Worm (Caenorhabditis elegans) whole organism, mixed stage, embryonic: ENCODE results near the gene C31G12.1.

Experiments
- M03D4.4 ChIP-seq: sonication (generic microtip); optimal IDR thresholded peaks from 2 replicates; lab custom pipeline; 2017; ENCODE audit warnings: mild to moderate bottlenecking, missing genetic modification characterization, missing compliant biosample characterization
- bed-3 ChIP-seq: fragments of 200-800 bp; sonication (Bioruptor generic); optimal IDR thresholded peaks from 3 replicates; lab custom pipeline; 2018; ENCODE audit warnings: mild to moderate bottlenecking, missing genetic modification characterization, moderate library complexity, missing compliant biosample characterization
- ceh-39 ChIP-seq: fragments of 150-350 bp; optimal IDR thresholded peaks from 2 replicates; lab custom pipeline; 2014; ENCODE audit warnings: missing biosample characterization, missing genetic modification characterization
- ceh-43 ChIP-seq: fragments of 200-800 bp; sonication (Bioruptor generic); optimal IDR thresholded peaks from 2 replicates; lab custom pipeline; 2018; ENCODE audit warnings: mild to moderate bottlenecking, missing genetic modification characterization, moderate library complexity, missing compliant biosample characterization
- ceh-83 ChIP-seq: fragments of 200-800 bp; sonication (Bioruptor generic); optimal IDR thresholded peaks from 2 replicates; lab custom pipeline; 2018; ENCODE audit warnings: mild to moderate bottlenecking, missing genetic modification characterization, missing compliant biosample characterization
- ces-1 ChIP-seq: fragments of 150-350 bp; optimal IDR thresholded peaks from 2 replicates; lab custom pipeline; 2014; ENCODE audit warnings: missing biosample characterization, missing genetic modification reagents, missing genetic modification characterization
- cnd-1 ChIP-seq: fragments of 200-800 bp; sonication (Bioruptor generic); optimal IDR thresholded peaks from 2 replicates; lab custom pipeline; 2018; ENCODE audit warnings: mild to moderate bottlenecking, missing genetic modification characterization, missing compliant biosample characterization
- drap-1 ChIP-seq: fragments of 200-800 bp; sonication (Bioruptor generic); optimal IDR thresholded peaks from 3 replicates; lab custom pipeline; 2018; ENCODE audit warnings: mild to moderate bottlenecking, missing genetic modification characterization, missing compliant biosample characterization
- elt-1 ChIP-seq: sonication (generic microtip); optimal IDR thresholded peaks from 2 replicates; lab custom pipeline; 2017; ENCODE audit warnings: missing genetic modification characterization, mild to moderate bottlenecking, missing compliant biosample characterization, antibody characterized with exemption, moderate library complexity, borderline replicate concordance; ENCODE audit not compliant: insufficient read depth
- elt-3 ChIP-seq: fragments of 150-350 bp; optimal IDR thresholded peaks from 2 replicates; lab custom pipeline; 2014; ENCODE audit warnings: missing biosample characterization, missing genetic modification characterization
- flh-1 ChIP-seq: fragments of 200-800 bp; sonication (Bioruptor generic); optimal IDR thresholded peaks from 2 replicates; lab custom pipeline; 2018; ENCODE audit warnings: mild to moderate bottlenecking, missing genetic modification characterization, moderate library complexity, missing compliant biosample characterization
- ham-2 ChIP-seq: fragments of 200-800 bp; sonication (Bioruptor generic); optimal IDR thresholded peaks from 2 replicates; lab custom pipeline; 2018; ENCODE audit warnings: mild to moderate bottlenecking, missing genetic modification characterization, missing compliant biosample characterization
- lin-13 ChIP-seq: fragments of 150-350 bp; optimal IDR thresholded peaks from 2 replicates; lab custom pipeline; 2014; ENCODE audit warnings: missing biosample characterization, missing genetic modification characterization
- lin-32 ChIP-seq: fragments of 200-800 bp; sonication (Bioruptor generic); optimal IDR thresholded peaks from 2 replicates; lab custom pipeline; 2018; ENCODE audit warnings: mild to moderate bottlenecking, missing genetic modification characterization, missing compliant biosample characterization
- lsy-2 ChIP-seq: fragments of 150-350 bp; optimal IDR thresholded peaks from 2 replicates; lab custom pipeline; 2014; ENCODE audit warnings: missing biosample characterization, missing genetic modification characterization
- mab-5 ChIP-seq: fragments of 150-350 bp; optimal IDR thresholded peaks from 2 replicates; lab custom pipeline; 2014; ENCODE audit warnings: missing biosample characterization, missing genetic modification characterization
- mep-1 ChIP-seq: fragments of 150-350 bp; optimal IDR thresholded peaks from 2 replicates; lab custom pipeline; 2017; ENCODE audit warnings: missing biosample characterization, missing genetic modification reagents, missing genetic modification characterization, inconsistent platforms
- mls-2 ChIP-seq: sonication (generic microtip); optimal IDR thresholded peaks from 2 replicates; lab custom pipeline; 2016; ENCODE audit warnings: mild to moderate bottlenecking, missing genetic modification characterization, moderate library complexity, missing compliant biosample characterization
- nhr-12 ChIP-seq: fragments of 150-350 bp; optimal IDR thresholded peaks from 2 replicates; lab custom pipeline; 2014; ENCODE audit warnings: missing biosample characterization, missing genetic modification characterization
- nhr-2 ChIP-seq: fragments of 150-350 bp; optimal IDR thresholded peaks from 2 replicates; lab custom pipeline; 2014; ENCODE audit warnings: missing biosample characterization, missing genetic modification characterization
- nhr-237 ChIP-seq: fragments of 150-350 bp; optimal IDR thresholded peaks from 2 replicates; lab custom pipeline; 2014; ENCODE audit warnings: missing biosample characterization, missing genetic modification characterization
- nhr-28 ChIP-seq: fragments of 150-350 bp; optimal IDR thresholded peaks from 2 replicates; lab custom pipeline; 2014; ENCODE audit warnings: missing biosample characterization, missing genetic modification characterization
- nhr-76 ChIP-seq: sonication (generic microtip); optimal IDR thresholded peaks from 2 replicates; lab custom pipeline; 2017; ENCODE audit warnings: missing biosample characterization, missing genetic modification characterization
- pha-4 ChIP-seq: fragments of 150-350 bp; optimal IDR thresholded peaks from 2 replicates; lab custom pipeline; 2018; ENCODE audit warnings: missing biosample characterization, missing genetic modification reagents, missing genetic modification characterization
- snpc-4 ChIP-seq: fragments of 150-350 bp; optimal IDR thresholded peaks from 2 replicates; lab custom pipeline; 2014; ENCODE audit warnings: missing biosample characterization, missing genetic modification characterization
- sptf-1 ChIP-seq: sonication (generic microtip); optimal IDR thresholded peaks from 2 replicates; lab custom pipeline; 2017; ENCODE audit warnings: mild to moderate bottlenecking, missing genetic modification characterization, moderate library complexity, missing compliant biosample characterization
- tbx-8 ChIP-seq: fragments of 200-800 bp; sonication (Bioruptor generic); optimal IDR thresholded peaks from 2 replicates; lab custom pipeline; 2018; ENCODE audit warnings: mild to moderate bottlenecking, missing genetic modification characterization, moderate library complexity, missing compliant biosample characterization
- unc-120 ChIP-seq: sonication (generic microtip); optimal IDR thresholded peaks from 2 replicates; lab custom pipeline; 2017; ENCODE audit warnings: missing genetic modification characterization, missing compliant biosample characterization; ENCODE audit not compliant: poor library complexity, severe bottlenecking
- unc-39 ChIP-seq: fragments of 150-350 bp; optimal IDR thresholded peaks from 2 replicates; lab custom pipeline; 2014; ENCODE audit warnings: missing biosample characterization, missing genetic modification characterization
- unc-62 ChIP-seq: fragments of 150-350 bp; optimal IDR thresholded peaks from 2 replicates; lab custom pipeline; 2014; ENCODE audit warnings: missing biosample characterization, missing genetic modification reagents, missing genetic modification characterization
- zip-8 ChIP-seq: fragments of 150-350 bp; optimal IDR thresholded peaks from 2 replicates; lab custom pipeline; 2014; ENCODE audit warnings: missing biosample characterization, missing genetic modification characterization
- ztf-11 ChIP-seq: fragments of 150-350 bp; optimal IDR thresholded peaks from 2 replicates; lab custom pipeline; 2014; ENCODE audit warnings: missing biosample characterization, missing genetic modification characterization

Gene C31G12.1

ce11 chrV:18168266-18168665 is 11.5 kb upstream of the C31G12.1 start, which contains the start of gene C14A6.7:
TSS of gene C14A6.7 (minus strand) at chrV:18168366.
- no peak for TF ChIP-seq unc-62 (GFP tag; lab: Kevin White, UChicago)
- TF ChIP-seq sptf-1 (tag; lab: Kevin White, UChicago), result no peak
- TF ChIP-seq mls-2 (tag; lab: Kevin White, UChicago), result no peak
- TF ChIP-seq bed-3 (GFP tag; lab: Kevin White, UChicago), result no peak
- TF ChIP-seq cnd-1 (tag; lab: Kevin White, UChicago), result no peak
- TF ChIP-seq nhr-76 (tag; lab: Kevin White, UChicago), result no peak
- no peak for TF ChIP-seq unc-120 (tag; lab: Kevin White, UChicago)
- no peak for TF ChIP-seq tbx-8 (GFP tag; lab: Kevin White, UChicago)
- TF ChIP-seq ceh-83 (GFP tag; lab: Kevin White, UChicago), result no peak
- TF ChIP-seq nhr-2 (tag; lab: Kevin White, UChicago), result no peak
- no peak for TF ChIP-seq snpc-4 (tag; lab: Kevin White, UChicago)
- no peak for TF ChIP-seq ztf-11
- no peak for TF ChIP-seq mab-5 (tag; lab: Kevin White, UChicago)
- TF ChIP-seq M03D4.4 (tag; lab: Kevin White, UChicago), result no peak
- TF ChIP-seq elt-1 (tag; lab: Kevin White, UChicago), result no peak
- no peak for TF ChIP-seq lsy-2 (tag; lab: Kevin White, UChicago)
- no peak for TF ChIP-seq lin-13 (tag; lab: Kevin White, UChicago)
- no peak for TF ChIP-seq ces-1 (GFP tag; lab: Kevin White, UChicago)

DNA sequence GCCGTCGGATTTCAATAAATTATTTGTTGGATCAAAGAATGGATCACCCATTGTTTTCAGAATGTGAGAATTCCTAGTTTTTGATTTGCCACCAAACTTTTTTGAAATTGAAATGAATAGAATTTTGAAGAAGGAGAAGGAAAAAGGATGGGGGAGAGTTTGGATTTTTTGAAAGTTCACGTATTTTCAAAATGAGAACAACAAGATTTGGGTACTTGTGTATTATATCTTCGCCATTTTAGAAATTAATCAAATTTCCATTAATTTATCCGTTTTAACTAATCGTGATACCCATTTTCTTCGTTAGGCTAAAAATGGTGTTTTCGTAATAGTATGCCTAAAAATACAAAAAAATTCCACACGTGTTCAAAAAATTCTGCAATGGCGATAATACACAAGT is 8.2 kb upstream of the C31G12.1 start, which contains the start of gene C14A6.8:
C14A6.8 (minus strand) TSS at position 101 of the 400 bp plus-strand sequence.
- TF ChIP-seq ces-1 (GFP tag; lab: Kevin White, UChicago) (no peak), unc-39 (no peak), ceh-83 (GFP tag; lab: Kevin White, UChicago) (no peak), nhr-28 (tag; lab: Kevin White, UChicago) (no peak), lin-32 (GFP tag; lab: Kevin White, UChicago) (no peak), elt-1 (tag; lab: Kevin White, UChicago) (no peak)

DNA sequence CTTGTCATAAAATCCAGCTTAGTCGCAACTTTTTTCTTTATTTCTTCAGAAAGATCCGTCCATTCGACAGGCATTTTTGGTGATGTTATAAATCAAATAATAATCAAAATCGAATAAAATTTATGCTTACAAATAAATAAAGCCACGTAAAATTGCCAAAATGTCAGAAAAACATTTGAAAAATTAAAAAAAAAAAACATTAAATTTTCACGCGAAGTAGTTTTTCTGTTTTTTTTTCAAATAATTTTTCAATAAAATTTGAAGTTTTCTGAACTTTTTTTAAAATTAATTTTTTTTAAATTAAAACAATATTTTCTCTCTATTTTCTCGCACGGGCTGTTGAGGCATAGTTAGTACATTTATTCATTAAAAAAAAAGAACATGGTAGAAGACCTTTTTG is 1.1 kb upstream of the C31G12.1 start, which contains the start of gene C31G12.4:
C31G12.4 (minus strand) TSS at position 101 of the 400 bp plus-strand sequence.
- TF ChIP-seq pha-4 (tag; lab: Kevin White, UChicago), result no peak

DNA sequence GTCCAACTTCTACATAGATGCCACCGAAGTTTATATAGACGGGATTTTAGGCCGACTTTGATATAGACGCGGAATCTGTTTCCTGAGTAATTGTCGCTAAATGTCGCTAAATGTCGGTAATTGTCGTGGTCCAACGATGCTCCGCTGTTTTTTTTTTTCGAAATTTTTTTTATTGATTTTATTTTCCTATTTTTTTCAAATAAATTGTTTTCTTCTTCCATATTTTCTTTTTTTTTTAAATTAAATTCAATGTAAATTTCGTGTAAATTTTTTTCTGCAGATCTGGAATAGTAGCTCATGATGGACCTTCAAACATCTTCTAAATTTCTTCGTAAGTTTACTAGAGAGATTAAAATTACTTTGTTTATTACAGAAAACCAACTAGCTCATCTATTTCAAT is 5.1 kb downstream of the C31G12.1 start, which contains the start of gene C31G12.3:
C31G12.3 (plus strand) TSS at position 301 of the 400 bp plus-strand sequence.
- TF ChIP-seq elt-3 (tag; lab: Kevin White, UChicago) (no peak), pha-4 (tag; lab: Kevin White, UChicago) (no peak), lsy-2 (tag; lab: Kevin White, UChicago) (no peak), sptf-1 (tag; lab: Kevin White, UChicago) (no peak), ztf-11 (no peak), nhr-28 (tag; lab: Kevin White, UChicago) (no peak), cnd-1 (tag; lab: Kevin White, UChicago) (no peak), nhr-76 (tag; lab: Kevin White, UChicago) (no peak)
- TF ChIP-seq, all 35 proteins: peak for 0

ce11 chrV:18188328-18188727 is 8.6 kb downstream of the C31G12.1 start, which contains the start of gene clec-245:
TSS of gene clec-245 (minus strand) at chrV:18188428.
- TF ChIP-seq lin-13 (tag; lab: Kevin White, UChicago) (no peak), pha-4 (tag; lab: Kevin White, UChicago) (no peak), tbx-8 (GFP tag; lab: Kevin White, UChicago) (no peak), unc-62 (GFP tag; lab: Kevin White, UChicago) (no peak), nhr-12 (tag; lab: Kevin White, UChicago) (no peak), nhr-76 (tag; lab: Kevin White, UChicago) (no peak), ceh-43 (GFP tag; lab: Kevin White, UChicago) (no peak)
- TF ChIP-seq, all 35 proteins: peak for 0

- TF ChIP-seq lsy-2 (tag; lab: Kevin White, UChicago) (no peak), nhr-237 (tag; lab: Kevin White, UChicago) (no peak), ceh-39 (tag; lab: Kevin White, UChicago) (no peak), M03D4.4 (tag; lab: Kevin White, UChicago) (no peak), snpc-4 (tag; lab: Kevin White, UChicago) (no peak), drap-1 (GFP tag; lab: Kevin White, UChicago) (no peak), ztf-11 (no peak), nhr-2 (tag; lab: Kevin White, UChicago) (no peak), ham-2 (no peak), sptf-1 (tag; lab: Kevin White, UChicago) (no peak), lin-13 (tag; lab: Kevin White, UChicago) (no peak), zip-8 (no peak), mep-1 (tag; lab: Kevin White, UChicago) (no peak), flh-1 (no peak), elt-1 (tag; lab: Kevin White, UChicago) (no peak), nhr-28 (tag; lab: Kevin White, UChicago) (no peak)
- TF ChIP-seq, all 35 proteins: peak for 0
These were observed 9.4 kb downstream of the C31G12.1 start, which contains the start of gene clec-246 for ce11 chrV:18189181-18189580. TSS of gene clec-246 (plus strand) at chrV:18189481.
